Worm (Caenorhabditis elegans) whole organism, late embryonic: Measurements from ENCODE around the gene taf-11.1.

Experiments used
- ceh-2 ChIP-seq: sonication (generic microtip); optimal IDR thresholded peaks from 2 replicates; lab custom pipeline; 2016; ENCODE audit warnings: missing genotype, missing genetic modification characterization, missing compliant biosample characterization
- madf-2 ChIP-seq: sonication (generic microtip); optimal IDR thresholded peaks from 2 replicates; lab custom pipeline; 2017; ENCODE audit warnings: missing genetic modification characterization, missing compliant biosample characterization

ce11 chrX:4283989-4284388, 29.0 kb downstream of the taf-11.1 start, which contains the start of gene ets-10:
- TF ChIP-seq ceh-2 (tag; lab: Kevin White, UChicago) (no peak), madf-2 (tag; lab: Kevin White, UChicago) (no peak)
